Worm (Caenorhabditis elegans): ENCODE measurements around the gene lgc-44.
A peak's percentile ranks its signal among the peaks of the same experiment; 100 is the strongest.

lgc-44 gene

ce11 chrV:11638634-11639117, 33.7 kb downstream of the lgc-44 start:
- TF ChIP-seq nhr-21 (tag; optimal IDR thresholded peaks at IDR 0.05), result no peak
- TF ChIP-seq C34F6.9 (tag; optimal IDR thresholded peaks at IDR 0.05), result peak; percentile 69
- TF ChIP-seq nhr-12 (tag; optimal IDR thresholded peaks at IDR 0.05), result no peak
- TF ChIP-seq nhr-23 (tag; optimal IDR thresholded peaks at IDR 0.05), result no peak
- no peak for TF ChIP-seq ZK546.5 (tag; optimal IDR thresholded peaks at IDR 0.05)
- peak; percentile 43 for TF ChIP-seq sma-9 (GFP tag; optimal IDR thresholded peaks at IDR 0.05)
- TF ChIP-seq sma-9 (tag; optimal IDR thresholded peaks at IDR 0.05), result no peak
- TF ChIP-seq mab-5 (tag; optimal IDR thresholded peaks at IDR 0.05), result peak; percentile 62
- TF ChIP-seq unc-55 (GFP tag; optimal IDR thresholded peaks at IDR 0.05), result peak; percentile 85
- TF ChIP-seq ztf-1 (GFP tag; conservative IDR thresholded peaks at IDR 0.05), result no peak
- TF ChIP-seq sem-4 (tag; optimal IDR thresholded peaks at IDR 0.05), result peak; percentile 46
- TF ChIP-seq ceh-82 (tag; optimal IDR thresholded peaks at IDR 0.05), result no peak
- peak; percentile 53 for TF ChIP-seq nhr-6 (tag; optimal IDR thresholded peaks at IDR 0.05)
- no peak for TF ChIP-seq nhr-237 (tag; optimal IDR thresholded peaks at IDR 0.05)
- peak; percentile 90 for TF ChIP-seq F13H6.1 (tag; optimal IDR thresholded peaks at IDR 0.05)
- TF ChIP-seq ama-1 (optimal IDR thresholded peaks at IDR 0.05), result no peak
- TF ChIP-seq nhr-11 (tag; optimal IDR thresholded peaks at IDR 0.05), result peak; percentile 42
- TF ChIP-seq lsy-2 (tag; optimal IDR thresholded peaks at IDR 0.05), result peak; percentile 7 to 54
- no peak for TF ChIP-seq lin-13 (GFP tag; optimal IDR thresholded peaks at IDR 0.05)
- peak; percentile 69 for TF ChIP-seq Y55F3AM.14 (GFP tag; optimal IDR thresholded peaks at IDR 0.05)
- TF ChIP-seq nhr-25 (tag; optimal IDR thresholded peaks at IDR 0.05), result no peak
- no peak for TF ChIP-seq sma-3 (GFP tag; optimal IDR thresholded peaks at IDR 0.05)
- peak; percentile 58 for TF ChIP-seq blmp-1 (tag; optimal IDR thresholded peaks at IDR 0.05; ENCODE audit: insufficient read depth)
- no peak for TF ChIP-seq mbf-1 (tag; optimal IDR thresholded peaks at IDR 0.05)
- no peak for TF ChIP-seq nhr-77 (tag; optimal IDR thresholded peaks at IDR 0.05)
- TF ChIP-seq unc-39 (tag; optimal IDR thresholded peaks at IDR 0.05), result no peak
- TF ChIP-seq fos-1 (tag; optimal IDR thresholded peaks at IDR 0.05), result no peak
- peak in 1 of 2 experiments; percentile 11 for TF ChIP-seq mdl-1 (tag; optimal IDR thresholded peaks at IDR 0.05)
- no peak for TF ChIP-seq gmeb-1 (tag; optimal IDR thresholded peaks at IDR 0.05)
- TF ChIP-seq ztf-4 (tag; optimal IDR thresholded peaks at IDR 0.05), result peak; percentile 83
- no peak for TF ChIP-seq elt-1 (tag; optimal IDR thresholded peaks at IDR 0.05)
- TF ChIP-seq alr-1 (tag; optimal IDR thresholded peaks at IDR 0.05), result no peak
- no peak for TF ChIP-seq peb-1 (tag; optimal IDR thresholded peaks at IDR 0.05)
- peak; percentile 80 for TF ChIP-seq nhr-129 (tag; optimal IDR thresholded peaks at IDR 0.05)
- TF ChIP-seq lin-39 (tag; optimal IDR thresholded peaks at IDR 0.05), result no peak
- no peak for TF ChIP-seq ceh-16 (tag; optimal IDR thresholded peaks at IDR 0.05)
- no peak for TF ChIP-seq nhr-10 (tag; optimal IDR thresholded peaks at IDR 0.05)
- TF ChIP-seq lin-11 (tag; optimal IDR thresholded peaks at IDR 0.05), result no peak
- no peak for TF ChIP-seq skn-1 (tag; optimal IDR thresholded peaks at IDR 0.05)
- TF ChIP-seq elt-3 (tag; optimal IDR thresholded peaks at IDR 0.05), result no peak
- TF ChIP-seq aly-2 (tag; optimal IDR thresholded peaks at IDR 0.05), result no peak
- no peak for TF ChIP-seq dmd-4 (tag; optimal IDR thresholded peaks at IDR 0.05)
- TF ChIP-seq R02D3.7 (tag; optimal IDR thresholded peaks at IDR 0.05), result no peak
- peak; percentile 81 for TF ChIP-seq zag-1 (tag; optimal IDR thresholded peaks at IDR 0.05)
- TF ChIP-seq egl-27 (tag; optimal IDR thresholded peaks at IDR 0.05), result peak; percentile 42
- TF ChIP-seq unc-62 (GFP tag; optimal IDR thresholded peaks at IDR 0.05), result no peak
- peak; percentile 70 for TF ChIP-seq crh-2 (tag; optimal IDR thresholded peaks at IDR 0.05)
- TF ChIP-seq snpc-4 (tag; optimal IDR thresholded peaks at IDR 0.05), result peak; percentile 43
- TF ChIP-seq ztf-11 (tag; optimal IDR thresholded peaks at IDR 0.05), result no peak
